Worm (Caenorhabditis elegans) whole organism, late embryonic: Measurements from ENCODE around the gene C04A2.15.
A peak's percentile ranks its signal among the peaks of the same experiment; 100 is the strongest.

ENCODE experiments used
- C38D4.7 ChIP-seq: fragments of 200-800 bp; sonication (Bioruptor generic); optimal IDR thresholded peaks from 2 replicates; lab custom pipeline; 2018; ENCODE audit warnings: mild to moderate bottlenecking, missing genetic modification characterization, moderate library complexity, missing compliant biosample characterization
- F13H6.1 ChIP-seq: sonication (generic microtip); optimal IDR thresholded peaks from 2 replicates; lab custom pipeline; 2016; ENCODE audit warnings: missing genetic modification characterization, missing compliant biosample characterization
- K02D7.2 ChIP-seq: sonication (generic microtip); optimal IDR thresholded peaks from 2 replicates; lab custom pipeline; 2017; ENCODE audit warnings: mild to moderate bottlenecking, missing genetic modification characterization, missing compliant biosample characterization
- K09A11.1 ChIP-seq: sonication (generic microtip); optimal IDR thresholded peaks from 2 replicates; lab custom pipeline; 2017; ENCODE audit warnings: antibody characterized with exemption, mild to moderate bottlenecking, missing genetic modification characterization, missing compliant biosample characterization; ENCODE audit not compliant: insufficient read depth
- T23F11.4 ChIP-seq: fragments of 200-800 bp; sonication (Bioruptor generic); optimal IDR thresholded peaks from 2 replicates; lab custom pipeline; 2018; ENCODE audit warnings: mild to moderate bottlenecking, missing genetic modification characterization, missing compliant biosample characterization
- Y22D7AL.16 ChIP-seq: sonication (generic microtip); optimal IDR thresholded peaks from 2 replicates; lab custom pipeline; 2016; ENCODE audit warnings: missing genetic modification characterization, missing compliant biosample characterization
- ama-1 ChIP-seq: fragments of 150-350 bp; optimal IDR thresholded peaks from 2 replicates; lab custom pipeline; 2014
- ceh-18 ChIP-seq: sonication (generic microtip); optimal IDR thresholded peaks from 2 replicates; lab custom pipeline; 2016; ENCODE audit warnings: missing genetic modification characterization, missing compliant biosample characterization
- ceh-19 ChIP-seq: fragments of 200-800 bp; sonication (Bioruptor generic); optimal IDR thresholded peaks from 2 replicates; lab custom pipeline; 2018; ENCODE audit warnings: mild to moderate bottlenecking, missing genetic modification characterization, missing compliant biosample characterization
- ceh-24 ChIP-seq: sonication (generic microtip); optimal IDR thresholded peaks from 2 replicates; lab custom pipeline; 2016; ENCODE audit warnings: mild to moderate bottlenecking, missing genetic modification characterization, missing compliant biosample characterization
- ceh-31 ChIP-seq: sonication (generic microtip); optimal IDR thresholded peaks from 2 replicates; lab custom pipeline; 2016; ENCODE audit warnings: missing genetic modification characterization, missing compliant biosample characterization
- ceh-45 ChIP-seq: fragments of 200-800 bp; sonication (Bioruptor generic); IDR thresholded peaks from 2 replicates; pipeline ENCODE4 v1.3.6; 2022; ENCODE audit warnings: missing genetic modification reagents, missing genetic modification characterization, missing compliant biosample characterization
- ceh-48 ChIP-seq: sonication (generic microtip); optimal IDR thresholded peaks from 2 replicates; lab custom pipeline; 2016; ENCODE audit warnings: missing genetic modification characterization, inconsistent platforms, missing compliant biosample characterization
- ceh-6 ChIP-seq: fragments of 200-800 bp; sonication (Bioruptor generic); optimal IDR thresholded peaks from 2 replicates; lab custom pipeline; 2018; ENCODE audit warnings: mild to moderate bottlenecking, missing genetic modification characterization, missing compliant biosample characterization
- che-1 ChIP-seq: sonication (generic microtip); optimal IDR thresholded peaks from 2 replicates; lab custom pipeline; 2016; ENCODE audit warnings: mild to moderate bottlenecking, missing genetic modification characterization, missing compliant biosample characterization
- dve-1 ChIP-seq: sonication (generic microtip); optimal IDR thresholded peaks from 2 replicates; lab custom pipeline; 2017; ENCODE audit warnings: antibody characterized with exemption, mild to moderate bottlenecking, missing genetic modification characterization, missing compliant biosample characterization
- elt-2 ChIP-seq: sonication (generic microtip); optimal IDR thresholded peaks from 2 replicates; lab custom pipeline; 2016; ENCODE audit warnings: missing genetic modification reagents, missing genetic modification characterization, missing compliant biosample characterization
- fax-1 ChIP-seq: sonication (generic microtip); optimal IDR thresholded peaks from 2 replicates; lab custom pipeline; 2016; ENCODE audit warnings: missing genotype, missing genetic modification characterization, missing compliant biosample characterization
- fkh-10 ChIP-seq: fragments of 150-350 bp; optimal IDR thresholded peaks from 2 replicates; lab custom pipeline; 2014; ENCODE audit warnings: missing biosample characterization, missing genetic modification reagents, missing genetic modification characterization
- gmeb-2 ChIP-seq: sonication (generic microtip); optimal IDR thresholded peaks from 2 replicates; lab custom pipeline; 2016; ENCODE audit warnings: missing genetic modification characterization, inconsistent platforms, missing compliant biosample characterization
- hlh-13 ChIP-seq: fragments of 200-800 bp; sonication (Bioruptor generic); optimal IDR thresholded peaks from 2 replicates; lab custom pipeline; 2018; ENCODE audit warnings: mild to moderate bottlenecking, missing genetic modification characterization, missing compliant biosample characterization
- hlh-15 ChIP-seq: sonication (generic microtip); optimal IDR thresholded peaks from 2 replicates; lab custom pipeline; 2016; ENCODE audit warnings: missing genetic modification characterization, missing compliant biosample characterization
- hlh-30 ChIP-seq: sonication (generic microtip); optimal IDR thresholded peaks from 2 replicates; lab custom pipeline; 2017; ENCODE audit warnings: antibody characterized with exemption, missing genetic modification characterization, missing compliant biosample characterization; ENCODE audit not compliant: insufficient read depth
- hlh-6 ChIP-seq: sonication (generic microtip); optimal IDR thresholded peaks from 2 replicates; lab custom pipeline; 2016; ENCODE audit warnings: missing genotype, missing genetic modification characterization, missing compliant biosample characterization
- hlh-8 ChIP-seq: sonication (generic microtip); optimal IDR thresholded peaks from 2 replicates; lab custom pipeline; 2016; ENCODE audit warnings: missing genotype, missing genetic modification characterization, missing compliant biosample characterization
- lim-6 ChIP-seq: sonication (generic microtip); optimal IDR thresholded peaks from 2 replicates; lab custom pipeline; 2016; ENCODE audit warnings: missing genetic modification characterization, missing compliant biosample characterization
- lin-11 ChIP-seq: fragments of 200-800 bp; sonication (Bioruptor generic); optimal IDR thresholded peaks from 2 replicates; lab custom pipeline; 2018; ENCODE audit warnings: mild to moderate bottlenecking, missing genetic modification characterization, missing compliant biosample characterization
- madf-2 ChIP-seq: sonication (generic microtip); optimal IDR thresholded peaks from 2 replicates; lab custom pipeline; 2017; ENCODE audit warnings: missing genetic modification characterization, missing compliant biosample characterization
- nhr-11 ChIP-seq: fragments of 150-350 bp; optimal IDR thresholded peaks from 2 replicates; lab custom pipeline; 2014; ENCODE audit warnings: missing biosample characterization, missing genetic modification characterization
- npax-4 ChIP-seq: sonication (generic microtip); optimal IDR thresholded peaks from 2 replicates; lab custom pipeline; 2016; ENCODE audit warnings: missing genetic modification characterization, missing compliant biosample characterization
- odd-2 ChIP-seq: sonication (generic microtip); optimal IDR thresholded peaks from 2 replicates; lab custom pipeline; 2017; ENCODE audit warnings: antibody characterized with exemption, mild to moderate bottlenecking, missing genetic modification characterization, missing compliant biosample characterization
- pag-3 ChIP-seq: sonication (generic microtip); optimal IDR thresholded peaks from 2 replicates; lab custom pipeline; 2016; ENCODE audit warnings: missing compliant biosample characterization, missing genetic modification characterization, borderline replicate concordance
- pha-2 ChIP-seq: sonication (generic microtip); optimal IDR thresholded peaks from 2 replicates; lab custom pipeline; 2017; ENCODE audit warnings: mild to moderate bottlenecking, missing genetic modification characterization, missing compliant biosample characterization
- pha-4 ChIP-seq: fragments of 150-350 bp; optimal IDR thresholded peaks from 2 replicates; lab custom pipeline; 2018; ENCODE audit warnings: missing biosample characterization, missing genetic modification reagents, missing genetic modification characterization
- rnt-1 ChIP-seq: sonication (generic microtip); optimal IDR thresholded peaks from 2 replicates; lab custom pipeline; 2016; ENCODE audit warnings: missing genetic modification characterization, missing compliant biosample characterization
- sdc-2 ChIP-seq: sonication (generic microtip); optimal IDR thresholded peaks from 2 replicates; lab custom pipeline; 2016; ENCODE audit warnings: missing genotype, missing genetic modification characterization, missing compliant biosample characterization
- sox-2 ChIP-seq: fragments of 200-800 bp; sonication (Bioruptor generic); IDR thresholded peaks from 2 replicates; pipeline ENCODE4 v1.3.6; 2022; ENCODE audit warnings: missing genetic modification reagents, missing genetic modification characterization, missing compliant biosample characterization
- sox-4 ChIP-seq: sonication (generic microtip); optimal IDR thresholded peaks from 2 replicates; lab custom pipeline; 2017; ENCODE audit warnings: mild to moderate bottlenecking, missing genetic modification characterization, inconsistent platforms, missing compliant biosample characterization
- syd-9 ChIP-seq: sonication (generic microtip); optimal IDR thresholded peaks from 2 replicates; lab custom pipeline; 2016; ENCODE audit warnings: mild to moderate bottlenecking, missing genetic modification characterization, moderate library complexity, missing compliant biosample characterization
- tbx-2 ChIP-seq: sonication (generic microtip); optimal IDR thresholded peaks from 2 replicates; lab custom pipeline; 2016; ENCODE audit warnings: missing genetic modification characterization, missing compliant biosample characterization
- tbx-7 ChIP-seq: sonication (generic microtip); optimal IDR thresholded peaks from 2 replicates; lab custom pipeline; 2016; ENCODE audit warnings: missing genotype, missing genetic modification characterization, missing compliant biosample characterization
- ttx-3 ChIP-seq: sonication (generic microtip); optimal IDR thresholded peaks from 2 replicates; lab custom pipeline; 2016; ENCODE audit warnings: missing genetic modification reagents, missing genetic modification characterization, missing compliant biosample characterization
- unc-3 ChIP-seq, 2 experiments: fragments of 200-800 bp in 1 of 2; sonication (Bioruptor generic) in 1 of 2; sonication (generic microtip) in 1 of 2; conservative IDR thresholded peaks in 1 of 2; optimal IDR thresholded peaks in 1 of 2; 2 replicates each; pipeline versions ENCODE4 v1.3.6 to Lab custom; 2016 to 2022; ENCODE audit warnings: missing compliant biosample characterization in 2 of 2, missing genetic modification characterization in 2 of 2, missing genetic modification reagents in 1 of 2
- unc-42 ChIP-seq: sonication (generic microtip); optimal IDR thresholded peaks from 2 replicates; lab custom pipeline; 2016; ENCODE audit warnings: missing genotype, missing genetic modification characterization, missing compliant biosample characterization
- zip-5 ChIP-seq: sonication (generic microtip); optimal IDR thresholded peaks from 2 replicates; lab custom pipeline; 2016; ENCODE audit warnings: missing genetic modification characterization, missing compliant biosample characterization
- ztf-16 ChIP-seq: sonication (generic microtip); optimal IDR thresholded peaks from 2 replicates; lab custom pipeline; 2017; ENCODE audit warnings: missing genetic modification characterization, missing compliant biosample characterization

Gene C04A2.15

ce11 chrII:6853059-6853466 lies 1.0 kb downstream of the C04A2.15 start (continued):
- TF ChIP-seq odd-2 (tag; lab: Kevin White, UChicago), result peak; percentile 49
- TF ChIP-seq che-1 (tag; lab: Kevin White, UChicago), result peak; percentile 75
- TF ChIP-seq K09A11.1 (tag; lab: Kevin White, UChicago), result peak; percentile 50
- TF ChIP-seq fkh-10 (GFP tag; lab: Kevin White, UChicago), result peak; percentile 66
- no peak for TF ChIP-seq nhr-11 (tag; lab: Kevin White, UChicago)
- TF ChIP-seq ceh-18 (tag; lab: Kevin White, UChicago), result peak; percentile 72
- TF ChIP-seq zip-5, result peak; percentile 35
- peak; percentile 68 for TF ChIP-seq hlh-13 (GFP tag; lab: Kevin White, UChicago)
- TF ChIP-seq dve-1 (tag; lab: Kevin White, UChicago), result peak; percentile 64
- peak; percentile 85 for TF ChIP-seq ttx-3 (tag; lab: Kevin White, UChicago)
- peak; percentile 72 for TF ChIP-seq hlh-15
- TF ChIP-seq lim-6, result peak; percentile 37
- TF ChIP-seq tbx-2, result peak; percentile 83
- peak; percentile 75 for TF ChIP-seq unc-3 (GFP tag; conservative IDR thresholded peaks at IDR 0.05; lab: Robert Waterston, UW)
- TF ChIP-seq unc-3 (tag; optimal IDR thresholded peaks at IDR 0.05; lab: Kevin White, UChicago), result peak; percentile 62
- peak; percentile 71 for TF ChIP-seq gmeb-2 (tag; lab: Kevin White, UChicago)
- peak; percentile 40 for TF ChIP-seq npax-4 (tag; lab: Kevin White, UChicago)
- peak; percentile 92 for TF ChIP-seq elt-2 (tag; lab: Kevin White, UChicago)
- TF ChIP-seq tbx-7 (tag; lab: Kevin White, UChicago), result peak; percentile 62
- peak; percentile 41 for TF ChIP-seq ama-1 (lab: Kevin White, UChicago)
- peak; percentile 68 for TF ChIP-seq fax-1 (tag; lab: Kevin White, UChicago)
- peak; percentile 41 for TF ChIP-seq unc-42 (tag; lab: Kevin White, UChicago)
- TF ChIP-seq sox-4 (tag; lab: Kevin White, UChicago), result peak; percentile 76
- no peak for TF ChIP-seq pha-4
- peak; percentile 73 for TF ChIP-seq ceh-31 (tag; lab: Kevin White, UChicago)
- peak; percentile 89 for TF ChIP-seq ceh-19
- TF ChIP-seq C38D4.7, result peak; percentile 78
- TF ChIP-seq ceh-6 (GFP tag; lab: Kevin White, UChicago), result peak; percentile 91
- peak; percentile 83 for TF ChIP-seq hlh-8 (tag; lab: Kevin White, UChicago)
- peak; percentile 69 for TF ChIP-seq F13H6.1 (tag; lab: Kevin White, UChicago)
- TF ChIP-seq hlh-30 (tag; lab: Kevin White, UChicago), result peak; percentile 29
- peak; percentile 65 for TF ChIP-seq rnt-1 (tag; lab: Kevin White, UChicago)
- TF ChIP-seq T23F11.4, result peak; percentile 84
- TF ChIP-seq lin-11 (tag; lab: Kevin White, UChicago), result peak; percentile 78
- TF ChIP-seq pag-3 (tag; lab: Kevin White, UChicago), result no peak
- TF ChIP-seq syd-9 (tag; lab: Kevin White, UChicago), result peak; percentile 67
- peak; percentile 72 for TF ChIP-seq sdc-2 (tag; lab: Kevin White, UChicago)
- peak; percentile 78 for TF ChIP-seq sox-2 (GFP tag; lab: Robert Waterston, UW)
- peak; percentile 29 for TF ChIP-seq ceh-24 (tag; lab: Kevin White, UChicago)
- peak; percentile 82 for TF ChIP-seq ztf-16 (tag; lab: Kevin White, UChicago)
- peak; percentile 76 for TF ChIP-seq madf-2 (tag; lab: Kevin White, UChicago)
- TF ChIP-seq ceh-48, result peak; percentile 60
- TF ChIP-seq hlh-6, result peak; percentile 79

- TF ChIP-seq ceh-31 (tag; lab: Kevin White, UChicago), result no peak
- no peak for TF ChIP-seq K02D7.2
- TF ChIP-seq rnt-1 (tag; lab: Kevin White, UChicago), result no peak
- TF ChIP-seq ceh-48, result no peak
- TF ChIP-seq pag-3 (tag; lab: Kevin White, UChicago), result no peak
- TF ChIP-seq Y22D7AL.16 (tag; lab: Kevin White, UChicago), result no peak
- TF ChIP-seq unc-42 (tag; lab: Kevin White, UChicago), result no peak
- TF ChIP-seq ama-1 (lab: Kevin White, UChicago), result no peak
- TF ChIP-seq pha-2, result no peak
- TF ChIP-seq hlh-30 (tag; lab: Kevin White, UChicago), result no peak
- no peak for TF ChIP-seq fax-1 (tag; lab: Kevin White, UChicago)
- TF ChIP-seq ceh-45 (GFP tag; lab: Robert Waterston, UW), result no peak
Measured at ce11 chrII:6858201-6858600, 6.2 kb downstream of the C04A2.15 start, which contains the start of gene dnj-5. Gene dnj-5, minus strand, starts transcription at chrII:6858301.
